Worm (Caenorhabditis elegans) whole organism, L3 larva: ENCODE measurements around the gene abch-1.

Source experiments
- ceh-9 ChIP-seq: sonication (generic microtip); optimal IDR thresholded peaks from 2 replicates; lab custom pipeline; 2018; ENCODE audit warnings: missing biosample characterization, missing genetic modification characterization
- egl-27 ChIP-seq: sonication (generic microtip); optimal IDR thresholded peaks from 4 replicates; lab custom pipeline; 2017; ENCODE audit warnings: missing biosample characterization, missing genetic modification reagents, missing genetic modification characterization
- elt-3 ChIP-seq, 3 experiments: fragments of 150-350 bp in 1 of 3; sonication (generic microtip) in 2 of 3; optimal IDR thresholded peaks; 2 replicates in 2 of 3; 4 replicates in 1 of 3; lab custom pipeline; 2014 to 2017; ENCODE audit warnings: missing biosample characterization in 3 of 3, missing genetic modification characterization in 3 of 3
- nhr-11 ChIP-seq: fragments of 150-350 bp; optimal IDR thresholded peaks from 2 replicates; lab custom pipeline; 2014; ENCODE audit warnings: missing biosample characterization, missing genetic modification characterization
- nhr-28 ChIP-seq: fragments of 150-350 bp; optimal IDR thresholded peaks from 2 replicates; lab custom pipeline; 2014; ENCODE audit warnings: missing biosample characterization, missing genetic modification characterization
- snpc-4 ChIP-seq: fragments of 150-350 bp; optimal IDR thresholded peaks from 2 replicates; lab custom pipeline; 2014; ENCODE audit warnings: missing biosample characterization, missing genetic modification characterization
- tbx-2 ChIP-seq: sonication (generic microtip); optimal IDR thresholded peaks from 2 replicates; lab custom pipeline; 2016; ENCODE audit warnings: mild to moderate bottlenecking, missing genetic modification characterization, missing compliant biosample characterization
- unc-39 ChIP-seq: sonication (generic microtip); optimal IDR thresholded peaks from 4 replicates; lab custom pipeline; 2017; ENCODE audit warnings: missing biosample characterization, missing genetic modification characterization
- unc-62 ChIP-seq: fragments of 150-350 bp; sonication (generic microtip); optimal IDR thresholded peaks from 4 replicates; lab custom pipeline; 2014; ENCODE audit warnings: missing biosample characterization, missing genetic modification reagents, missing genetic modification characterization

ce11 chrII:6500161-6500560, 31.3 kb downstream of the abch-1 start, which contains the start of gene R05G9.5:
- TF ChIP-seq unc-62 (no peak), nhr-11 (no peak), nhr-28 (tag; lab: Kevin White, UChicago) (no peak), unc-39 (tag; lab: Kevin White, UChicago) (no peak), snpc-4 (tag; lab: Kevin White, UChicago) (no peak), egl-27 (tag; lab: Kevin White, UChicago) (no peak), ceh-9 (tag; lab: Kevin White, UChicago) (no peak), elt-3 (tag; optimal IDR thresholded peaks at IDR 0.05; lab: Kevin White, UChicago) (no peak), tbx-2 (tag; lab: Kevin White, UChicago) (no peak)
